Worm (Caenorhabditis elegans) whole organism, L2 larva: ENCODE data around the gene idpp-9.

Source experiments
- C34F6.9 ChIP-seq: fragments of 150-350 bp; optimal IDR thresholded peaks from 2 replicates; lab custom pipeline; 2014; ENCODE audit warnings: missing biosample characterization, missing genetic modification characterization
- R02D3.7 ChIP-seq: fragments of 150-350 bp; optimal IDR thresholded peaks from 2 replicates; lab custom pipeline; 2014; ENCODE audit warnings: missing biosample characterization, missing genetic modification characterization
- Y55F3AM.14 ChIP-seq: fragments of 200-800 bp; sonication (Bioruptor generic); optimal IDR thresholded peaks from 2 replicates; lab custom pipeline; 2018; ENCODE audit warnings: mild to moderate bottlenecking, missing genetic modification characterization, missing compliant biosample characterization
- ZK546.5 ChIP-seq: sonication (generic microtip); optimal IDR thresholded peaks from 2 replicates; lab custom pipeline; 2017; ENCODE audit warnings: missing biosample characterization, missing genetic modification characterization
- alr-1 ChIP-seq: fragments of 150-350 bp; optimal IDR thresholded peaks from 2 replicates; lab custom pipeline; 2014; ENCODE audit warnings: missing biosample characterization, missing genetic modification characterization
- aly-2 ChIP-seq: fragments of 150-350 bp; optimal IDR thresholded peaks from 2 replicates; lab custom pipeline; 2014; ENCODE audit warnings: missing biosample characterization, missing genetic modification characterization
- ama-1 ChIP-seq: fragments of 150-350 bp; optimal IDR thresholded peaks from 2 replicates; lab custom pipeline; 2018; ENCODE audit warnings: inconsistent platforms
- blmp-1 ChIP-seq: sonication (generic microtip); optimal IDR thresholded peaks from 2 replicates; lab custom pipeline; 2017; ENCODE audit warnings: missing genetic modification characterization, mild to moderate bottlenecking, missing compliant biosample characterization, antibody characterized with exemption, moderate library complexity; ENCODE audit not compliant: insufficient read depth
- ceh-16 ChIP-seq: fragments of 150-350 bp; optimal IDR thresholded peaks from 2 replicates; lab custom pipeline; 2014; ENCODE audit warnings: missing biosample characterization, missing genetic modification characterization
- ceh-82 ChIP-seq: fragments of 150-350 bp; optimal IDR thresholded peaks from 2 replicates; lab custom pipeline; 2014; ENCODE audit warnings: missing biosample characterization, missing genetic modification characterization
- crh-2 ChIP-seq: sonication (generic microtip); optimal IDR thresholded peaks from 2 replicates; lab custom pipeline; 2017; ENCODE audit warnings: missing biosample characterization, missing genetic modification characterization
- egl-27 ChIP-seq: sonication (generic microtip); optimal IDR thresholded peaks from 3 replicates; lab custom pipeline; 2017; ENCODE audit warnings: missing biosample characterization, missing genetic modification reagents, missing genetic modification characterization
- elt-1 ChIP-seq: fragments of 150-350 bp; optimal IDR thresholded peaks from 2 replicates; lab custom pipeline; 2014; ENCODE audit warnings: missing biosample characterization, missing genetic modification characterization
- elt-3 ChIP-seq: sonication (generic microtip); optimal IDR thresholded peaks from 2 replicates; lab custom pipeline; 2017; ENCODE audit warnings: missing biosample characterization, missing genetic modification characterization
- fos-1 ChIP-seq: fragments of 150-350 bp; optimal IDR thresholded peaks from 2 replicates; lab custom pipeline; 2014; ENCODE audit warnings: missing biosample characterization, missing genetic modification characterization
- gmeb-1 ChIP-seq: fragments of 150-350 bp; optimal IDR thresholded peaks from 2 replicates; lab custom pipeline; 2014; ENCODE audit warnings: missing biosample characterization, missing genetic modification characterization
- lin-11 ChIP-seq: fragments of 150-350 bp; sonication (generic microtip); optimal IDR thresholded peaks from 2 replicates; lab custom pipeline; 2014; ENCODE audit warnings: missing biosample characterization, missing genetic modification characterization, inconsistent platforms, mixed read lengths
- lsy-2 ChIP-seq, 2 experiments: fragments of 150-350 bp in 1 of 2; sonication (generic microtip) in 1 of 2; optimal IDR thresholded peaks; 2 replicates each; lab custom pipeline; 2014 to 2017; ENCODE audit warnings: missing biosample characterization in 2 of 2, missing genetic modification characterization in 2 of 2
- mab-5 ChIP-seq: fragments of 150-350 bp; optimal IDR thresholded peaks from 2 replicates; lab custom pipeline; 2014; ENCODE audit warnings: missing biosample characterization, missing genetic modification characterization
- nhr-10 ChIP-seq: sonication (generic microtip); optimal IDR thresholded peaks from 2 replicates; lab custom pipeline; 2017; ENCODE audit warnings: missing biosample characterization, missing genetic modification characterization
- nhr-11 ChIP-seq: fragments of 150-350 bp; optimal IDR thresholded peaks from 2 replicates; lab custom pipeline; 2014; ENCODE audit warnings: missing biosample characterization, missing genetic modification characterization
- nhr-129 ChIP-seq: fragments of 150-350 bp; optimal IDR thresholded peaks from 2 replicates; lab custom pipeline; 2014; ENCODE audit warnings: missing biosample characterization, missing genetic modification characterization
- nhr-21 ChIP-seq: fragments of 150-350 bp; optimal IDR thresholded peaks from 2 replicates; lab custom pipeline; 2014; ENCODE audit warnings: missing biosample characterization, missing genetic modification characterization
- nhr-23 ChIP-seq: fragments of 150-350 bp; optimal IDR thresholded peaks from 2 replicates; lab custom pipeline; 2014; ENCODE audit warnings: missing biosample characterization, missing genetic modification reagents, missing genetic modification characterization
- nhr-237 ChIP-seq: fragments of 150-350 bp; optimal IDR thresholded peaks from 2 replicates; lab custom pipeline; 2014; ENCODE audit warnings: missing biosample characterization, missing genetic modification characterization
- peb-1 ChIP-seq: fragments of 150-350 bp; optimal IDR thresholded peaks from 2 replicates; lab custom pipeline; 2014; ENCODE audit warnings: missing biosample characterization, missing genetic modification characterization
- sem-4 ChIP-seq: fragments of 150-350 bp; optimal IDR thresholded peaks from 2 replicates; lab custom pipeline; 2014; ENCODE audit warnings: missing biosample characterization, missing genetic modification reagents, missing genetic modification characterization
- sma-3 ChIP-seq: sonication (generic microtip); optimal IDR thresholded peaks from 2 replicates; lab custom pipeline; 2016; ENCODE audit warnings: missing genetic modification reagents, missing genetic modification characterization, missing compliant biosample characterization
- sma-9 ChIP-seq, 2 experiments: fragments of 150-350 bp in 1 of 2; sonication (generic microtip) in 1 of 2; optimal IDR thresholded peaks; 2 replicates each; lab custom pipeline; 2014 to 2016; ENCODE audit warnings: missing genetic modification characterization in 2 of 2, mild to moderate bottlenecking in 1 of 2, missing biosample characterization in 1 of 2, missing compliant biosample characterization in 1 of 2, missing genetic modification reagents in 1 of 2, moderate library complexity in 1 of 2
- snpc-4 ChIP-seq: fragments of 150-350 bp; optimal IDR thresholded peaks from 2 replicates; lab custom pipeline; 2014; ENCODE audit warnings: missing biosample characterization, missing genetic modification characterization
- unc-39 ChIP-seq: fragments of 150-350 bp; optimal IDR thresholded peaks from 2 replicates; lab custom pipeline; 2014; ENCODE audit warnings: missing biosample characterization, missing genetic modification characterization
- unc-62 ChIP-seq: fragments of 150-350 bp; optimal IDR thresholded peaks from 2 replicates; lab custom pipeline; 2014; ENCODE audit warnings: missing biosample characterization, missing genetic modification reagents, missing genetic modification characterization
- zag-1 ChIP-seq: fragments of 150-350 bp; optimal IDR thresholded peaks from 2 replicates; lab custom pipeline; 2014; ENCODE audit warnings: missing biosample characterization, missing genetic modification characterization
- ztf-1 ChIP-seq: fragments of 200-800 bp; sonication (Bioruptor generic); conservative IDR thresholded peaks from 2 replicates; pipeline ENCODE4 v1.3.6; 2022; ENCODE audit warnings: missing genetic modification characterization, missing compliant biosample characterization
- ztf-11 ChIP-seq: sonication (generic microtip); optimal IDR thresholded peaks from 2 replicates; lab custom pipeline; 2017; ENCODE audit warnings: missing biosample characterization, missing genetic modification characterization
- ztf-4 ChIP-seq: fragments of 150-350 bp; optimal IDR thresholded peaks from 2 replicates; lab custom pipeline; 2014; ENCODE audit warnings: missing biosample characterization, missing genetic modification characterization

idpp-9 gene

ce11 chrX:3878233-3878632 is 37.4 kb downstream of the idpp-9 start, which contains the start of gene F47F2.1:
TSS of gene F47F2.1 (plus strand) at chrX:3878533.
- TF ChIP-seq unc-62 = no peak
- TF ChIP-seq elt-3 (tag; lab: Kevin White, UChicago) = no peak
- TF ChIP-seq crh-2 = no peak
- TF ChIP-seq peb-1 (tag; lab: Kevin White, UChicago) = no peak
- no peak for TF ChIP-seq nhr-23 (tag; lab: Kevin White, UChicago)
- TF ChIP-seq snpc-4 (tag; lab: Kevin White, UChicago) = no peak
- no peak for TF ChIP-seq sma-9 (GFP tag; optimal IDR thresholded peaks at IDR 0.05; lab: Kevin White, UChicago)
- no peak for TF ChIP-seq sma-9 (tag; optimal IDR thresholded peaks at IDR 0.05; lab: Kevin White, UChicago)
- no peak for TF ChIP-seq ceh-16 (tag; lab: Kevin White, UChicago)
- TF ChIP-seq nhr-129 (tag; lab: Kevin White, UChicago) = no peak
- no peak for TF ChIP-seq mab-5 (tag; lab: Kevin White, UChicago)
- TF ChIP-seq alr-1 = no peak
- TF ChIP-seq ama-1 (lab: Kevin White, UChicago) = no peak
- TF ChIP-seq unc-39 (tag; lab: Kevin White, UChicago) = no peak
- no peak for TF ChIP-seq aly-2 (tag; lab: Kevin White, UChicago)
- no peak for TF ChIP-seq C34F6.9 (tag; lab: Kevin White, UChicago)
- no peak for TF ChIP-seq blmp-1 (tag; lab: Kevin White, UChicago)

- TF ChIP-seq alr-1 (no peak), elt-1 (tag; lab: Kevin White, UChicago) (no peak), sma-9 (GFP tag; optimal IDR thresholded peaks at IDR 0.05; lab: Kevin White, UChicago) (no peak), sma-9 (tag; optimal IDR thresholded peaks at IDR 0.05; lab: Kevin White, UChicago) (no peak), nhr-11 (tag; lab: Kevin White, UChicago) (no peak), fos-1 (tag; lab: Kevin White, UChicago) (no peak), nhr-129 (tag; lab: Kevin White, UChicago) (no peak), ZK546.5 (tag; lab: Kevin White, UChicago) (no peak), unc-39 (tag; lab: Kevin White, UChicago) (no peak), aly-2 (tag; lab: Kevin White, UChicago) (no peak), zag-1 (tag; lab: Kevin White, UChicago) (no peak), ztf-1 (no peak), nhr-237 (tag; lab: Kevin White, UChicago) (no peak), nhr-23 (tag; lab: Kevin White, UChicago) (no peak), lin-11 (no peak), peb-1 (tag; lab: Kevin White, UChicago) (no peak), gmeb-1 (tag; lab: Kevin White, UChicago) (no peak), C34F6.9 (tag; lab: Kevin White, UChicago) (no peak), ztf-11 (tag; lab: Kevin White, UChicago) (no peak)
Observed at ce11 chrX:3875714-3876113, 39.9 kb downstream of the idpp-9 start.

ce11 chrX:3873445-3873844 is 42.2 kb downstream of the idpp-9 start, which contains the start of gene lim-4:
TSS of gene lim-4 (minus strand) at chrX:3873545.
- no peak for TF ChIP-seq Y55F3AM.14
- TF ChIP-seq ztf-4 (tag; lab: Kevin White, UChicago) = no peak
- no peak for TF ChIP-seq nhr-23 (tag; lab: Kevin White, UChicago)
- no peak for TF ChIP-seq ZK546.5 (tag; lab: Kevin White, UChicago)
- TF ChIP-seq unc-62 = no peak
- TF ChIP-seq zag-1 (tag; lab: Kevin White, UChicago) = no peak
- TF ChIP-seq mab-5 (tag; lab: Kevin White, UChicago) = no peak
- no peak for TF ChIP-seq ztf-1
- no peak for TF ChIP-seq egl-27 (tag; lab: Kevin White, UChicago)
- no peak for TF ChIP-seq nhr-21 (tag; lab: Kevin White, UChicago)
- TF ChIP-seq C34F6.9 (tag; lab: Kevin White, UChicago) = no peak
- TF ChIP-seq nhr-11 (tag; lab: Kevin White, UChicago) = no peak
- no peak for TF ChIP-seq sem-4 (tag; lab: Kevin White, UChicago)
- TF ChIP-seq nhr-10 (tag; lab: Kevin White, UChicago) = no peak
- TF ChIP-seq ceh-82 (tag; lab: Kevin White, UChicago) = no peak
- TF ChIP-seq lsy-2 (tag; optimal IDR thresholded peaks at IDR 0.05; lab: Kevin White, UChicago) = no peak
- TF ChIP-seq R02D3.7 (tag; lab: Kevin White, UChicago) = no peak
- TF ChIP-seq sma-3 (GFP tag; lab: Kevin White, UChicago) = no peak
